Worm (Caenorhabditis elegans): ENCODE measurements around the gene tbc-20.

ce11 chrII:14843016-14843415 is 44.7 kb downstream of the tbc-20 start, which contains the start of gene cdh-7:
- no peak for TF ChIP-seq sdc-2 (tag; optimal IDR thresholded peaks at IDR 0.05)
- TF ChIP-seq npax-4 (tag; optimal IDR thresholded peaks at IDR 0.05): no peak
- no peak for TF ChIP-seq dve-1 (tag; optimal IDR thresholded peaks at IDR 0.05)
- no peak for TF ChIP-seq ceh-9 (tag; optimal IDR thresholded peaks at IDR 0.05)
- no peak for TF ChIP-seq C38D4.7 (GFP tag; optimal IDR thresholded peaks at IDR 0.05)
- TF ChIP-seq nhr-11 (tag; optimal IDR thresholded peaks at IDR 0.05): no peak

Measured in whole organism, late embryonic.